Fruit fly (Drosophila melanogaster): Measurements from ENCODE around the gene CG15211.
A peak's percentile ranks its signal among the peaks of the same experiment; 100 is the strongest.

CG15211 gene

dm6 chrX:10825349-10826129 lies 53.2 kb downstream of the CG15211 start (continued):
- peak; percentile 56 for TF ChIP-seq CG12391 (tag; optimal IDR thresholded peaks at IDR 0.05)
- no peak for TF ChIP-seq Awh (GFP tag; IDR thresholded peaks at IDR 0.05)
- TF ChIP-seq CG10267 (tag; optimal IDR thresholded peaks at IDR 0.05) = peak; percentile 45
- no peak for TF ChIP-seq hbn (GFP tag; IDR thresholded peaks at IDR 0.05; ENCODE audit: partially characterized antibody)
- peak; percentile 21 for TF ChIP-seq ind (GFP tag; optimal IDR thresholded peaks at IDR 0.05)
- TF ChIP-seq CTCF (GFP tag; optimal IDR thresholded peaks at IDR 0.05) = no peak
- TF ChIP-seq CG14014 (GFP tag; IDR thresholded peaks at IDR 0.05) = no peak
- TF ChIP-seq nerfin-1 (tag; optimal IDR thresholded peaks at IDR 0.05) = peak; percentile 17
- TF ChIP-seq tna (GFP tag; IDR thresholded peaks at IDR 0.05; ENCODE audit: partially characterized antibody) = no peak
- TF ChIP-seq Hsf (GFP tag; optimal IDR thresholded peaks at IDR 0.05) = peak; percentile 18
- no peak for TF ChIP-seq CG11093 (GFP tag; IDR thresholded peaks at IDR 0.05)
- no peak for TF ChIP-seq hth (optimal IDR thresholded peaks at IDR 0.05)
- TF ChIP-seq CG12659 (GFP tag; optimal IDR thresholded peaks at IDR 0.05) = no peak
- no peak for TF ChIP-seq Hand (GFP tag; optimal IDR thresholded peaks at IDR 0.05)
- TF ChIP-seq Six4 (GFP tag; optimal IDR thresholded peaks at IDR 0.05) = peak; percentile 37
- TF ChIP-seq Fer2 (tag; optimal IDR thresholded peaks at IDR 0.05) = no peak
- TF ChIP-seq Jarid2 (GFP tag; optimal IDR thresholded peaks at IDR 0.05) = no peak
- TF ChIP-seq CG7963 (GFP tag; IDR thresholded peaks at IDR 0.05; ENCODE audit: partially characterized antibody) = no peak
- TF ChIP-seq seq (GFP tag; IDR thresholded peaks at IDR 0.05) = no peak
- TF ChIP-seq fd64A (GFP tag; optimal IDR thresholded peaks at IDR 0.05) = no peak
- no peak for TF ChIP-seq Ets97D (GFP tag; optimal IDR thresholded peaks at IDR 0.05)
- peak; percentile 12 for TF ChIP-seq CG18764 (GFP tag; optimal IDR thresholded peaks at IDR 0.05)
- no peak for TF ChIP-seq prd (optimal IDR thresholded peaks at IDR 0.05)
- peak; percentile 61; the same call in 2 of the 3 replicates for TF ChIP-seq prd (GFP tag; IDR thresholded peaks at IDR 0.05)
- no peak for TF ChIP-seq tx (GFP tag; optimal IDR thresholded peaks at IDR 0.05)
- no peak for TF ChIP-seq MTF-1 (GFP tag; optimal IDR thresholded peaks at IDR 0.05; ENCODE audit: borderline replicate concordance)
- TF ChIP-seq NC2α (GFP tag; optimal IDR thresholded peaks at IDR 0.05) = no peak
- TF ChIP-seq sr (GFP tag; IDR thresholded peaks at IDR 0.05) = no peak
- peak; percentile 62 for TF ChIP-seq dmrt99B (tag; optimal IDR thresholded peaks at IDR 0.05)
- no peak for TF ChIP-seq Rx (GFP tag; IDR thresholded peaks at IDR 0.05)
- peak; percentile 22 for TF ChIP-seq CG4424 (GFP tag; optimal IDR thresholded peaks at IDR 0.05)
- no peak for TF ChIP-seq zf30C (GFP tag; optimal IDR thresholded peaks at IDR 0.05)
- TF ChIP-seq Nf-YB (GFP tag; optimal IDR thresholded peaks at IDR 0.05) = no peak
- no peak for TF ChIP-seq CG11696 (GFP tag; IDR thresholded peaks at IDR 0.05)
- TF ChIP-seq CG17912 (GFP tag; optimal IDR thresholded peaks at IDR 0.05) = no peak
- peak; percentile 36 for TF ChIP-seq abd-A (tag; optimal IDR thresholded peaks at IDR 0.05)
- TF ChIP-seq da (GFP tag; optimal IDR thresholded peaks at IDR 0.05) = no peak
- no peak for TF ChIP-seq Asciz (GFP tag; optimal IDR thresholded peaks at IDR 0.05)
- TF ChIP-seq Hr3 (GFP tag; optimal IDR thresholded peaks at IDR 0.05) = peak; percentile 45
- TF ChIP-seq CG7786 (GFP tag; optimal IDR thresholded peaks at IDR 0.05) = peak; percentile 10
- peak; percentile 5 for TF ChIP-seq CG1233 (GFP tag; optimal IDR thresholded peaks at IDR 0.05)
- no peak for TF ChIP-seq Dll (GFP tag; IDR thresholded peaks at IDR 0.05; ENCODE audit: partially characterized antibody)
- peak; percentile 74 for TF ChIP-seq CG10979 (tag; optimal IDR thresholded peaks at IDR 0.05)
- peak; percentile 31 for TF ChIP-seq jumu (GFP tag; optimal IDR thresholded peaks at IDR 0.05)
- TF ChIP-seq GATAe (GFP tag; conservative IDR thresholded peaks at IDR 0.05) = no peak
- TF ChIP-seq CG4730 (GFP tag; IDR thresholded peaks at IDR 0.05) = 0 out of 2 replicates have a peak, but pooled peaks have one; percentile 33
- TF ChIP-seq HmgD (GFP tag; optimal IDR thresholded peaks at IDR 0.05) = no peak
- peak; percentile 47 for TF ChIP-seq CG10209 (GFP tag; optimal IDR thresholded peaks at IDR 0.05)
- TF ChIP-seq CoRest (tag; optimal IDR thresholded peaks at IDR 0.05) = peak; percentile 45
- no peak for TF ChIP-seq cas (GFP tag; IDR thresholded peaks at IDR 0.05)
